Worm (Caenorhabditis elegans) whole organism, L3 larva: ENCODE results near the gene lmtr-2.

ENCODE experiments used
- ZK546.5 ChIP-seq: sonication (generic microtip); optimal IDR thresholded peaks from 2 replicates; lab custom pipeline; 2017; ENCODE audit warnings: missing biosample characterization, missing genetic modification characterization
- aly-2 ChIP-seq: fragments of 150-350 bp; optimal IDR thresholded peaks from 2 replicates; lab custom pipeline; 2014; ENCODE audit warnings: missing biosample characterization, missing genetic modification characterization
- ama-1 ChIP-seq: fragments of 150-350 bp; optimal IDR thresholded peaks from 2 replicates; lab custom pipeline; 2018
- ceh-16 ChIP-seq: sonication (generic microtip); optimal IDR thresholded peaks from 2 replicates; lab custom pipeline; 2017; ENCODE audit warnings: missing biosample characterization, missing genetic modification characterization
- ceh-28 ChIP-seq: fragments of 150-350 bp; optimal IDR thresholded peaks from 2 replicates; lab custom pipeline; 2014; ENCODE audit warnings: missing biosample characterization, missing genetic modification reagents, missing genetic modification characterization
- ceh-82 ChIP-seq: fragments of 150-350 bp; optimal IDR thresholded peaks from 2 replicates; lab custom pipeline; 2014; ENCODE audit warnings: missing biosample characterization, missing genetic modification characterization
- ceh-9 ChIP-seq: sonication (generic microtip); optimal IDR thresholded peaks from 2 replicates; lab custom pipeline; 2018; ENCODE audit warnings: missing biosample characterization, missing genetic modification characterization
- daf-12 ChIP-seq: fragments of 150-350 bp; optimal IDR thresholded peaks from 2 replicates; lab custom pipeline; 2014; ENCODE audit warnings: missing biosample characterization, missing genetic modification reagents, missing genetic modification characterization
- egl-5 ChIP-seq: fragments of 150-350 bp; optimal IDR thresholded peaks from 2 replicates; lab custom pipeline; 2017; ENCODE audit warnings: missing biosample characterization, missing genetic modification reagents, missing genetic modification characterization, inconsistent platforms
- elt-1 ChIP-seq: fragments of 150-350 bp; optimal IDR thresholded peaks from 2 replicates; lab custom pipeline; 2014; ENCODE audit warnings: missing biosample characterization, missing genetic modification characterization
- elt-3 ChIP-seq, 3 experiments: fragments of 150-350 bp in 1 of 3; sonication (generic microtip) in 2 of 3; optimal IDR thresholded peaks; 2 replicates in 2 of 3; 4 replicates in 1 of 3; lab custom pipeline; 2014 to 2017; ENCODE audit warnings: missing biosample characterization in 3 of 3, missing genetic modification characterization in 3 of 3
- eor-1 ChIP-seq, 2 experiments: fragments of 150-350 bp; optimal IDR thresholded peaks; 2 replicates each; lab custom pipeline; 2014 to 2018; ENCODE audit warnings: missing biosample characterization in 2 of 2, missing genetic modification characterization in 2 of 2
- fkh-10 ChIP-seq: sonication (generic microtip); optimal IDR thresholded peaks from 2 replicates; lab custom pipeline; 2017; ENCODE audit warnings: missing biosample characterization, missing genetic modification reagents, missing genetic modification characterization
- fkh-2 ChIP-seq: fragments of 150-350 bp; optimal IDR thresholded peaks from 2 replicates; lab custom pipeline; 2014; ENCODE audit warnings: missing biosample characterization, missing genetic modification reagents, missing genetic modification characterization
- hmg-11 ChIP-seq: sonication (generic microtip); optimal IDR thresholded peaks from 2 replicates; lab custom pipeline; 2016; ENCODE audit warnings: missing genetic modification characterization, missing compliant biosample characterization
- lin-15B ChIP-seq: fragments of 150-350 bp; optimal IDR thresholded peaks from 2 replicates; lab custom pipeline; 2014; ENCODE audit warnings: missing biosample characterization, missing genetic modification characterization
- lin-39 ChIP-seq: fragments of 150-350 bp; optimal IDR thresholded peaks from 2 replicates; lab custom pipeline; 2018; ENCODE audit warnings: missing biosample characterization, missing genetic modification reagents, missing genetic modification characterization
- mdl-1 ChIP-seq: fragments of 150-350 bp; optimal IDR thresholded peaks from 2 replicates; lab custom pipeline; 2014; ENCODE audit warnings: missing biosample characterization, missing genetic modification characterization
- mml-1 ChIP-seq: fragments of 150-350 bp; sonication (generic microtip); optimal IDR thresholded peaks from 3 replicates; lab custom pipeline; 2014; ENCODE audit warnings: missing biosample characterization, missing genetic modification characterization
- nfya-1 ChIP-seq: sonication (generic microtip); optimal IDR thresholded peaks from 2 replicates; lab custom pipeline; 2017; ENCODE audit warnings: missing genetic modification characterization, mild to moderate bottlenecking, missing compliant biosample characterization, antibody characterized with exemption, moderate library complexity; ENCODE audit not compliant: insufficient read depth
- nhr-12 ChIP-seq: fragments of 150-350 bp; optimal IDR thresholded peaks from 2 replicates; lab custom pipeline; 2014; ENCODE audit warnings: missing biosample characterization, missing genetic modification characterization
- nhr-23 ChIP-seq: fragments of 150-350 bp; optimal IDR thresholded peaks from 2 replicates; lab custom pipeline; 2014; ENCODE audit warnings: missing biosample characterization, missing genetic modification reagents, missing genetic modification characterization
- nhr-237 ChIP-seq: fragments of 150-350 bp; optimal IDR thresholded peaks from 2 replicates; lab custom pipeline; 2014; ENCODE audit warnings: missing biosample characterization, missing genetic modification characterization
- nhr-28 ChIP-seq: fragments of 150-350 bp; optimal IDR thresholded peaks from 2 replicates; lab custom pipeline; 2014; ENCODE audit warnings: missing biosample characterization, missing genetic modification characterization
- nhr-43 ChIP-seq: sonication (generic microtip); optimal IDR thresholded peaks from 2 replicates; lab custom pipeline; 2016; ENCODE audit warnings: mild to moderate bottlenecking, missing genetic modification characterization, missing compliant biosample characterization; ENCODE audit not compliant: poor library complexity, severe bottlenecking
- nhr-67 ChIP-seq: fragments of 150-350 bp; optimal IDR thresholded peaks from 2 replicates; lab custom pipeline; 2014; ENCODE audit warnings: missing biosample characterization, missing genetic modification characterization
- nhr-76 ChIP-seq: fragments of 150-350 bp; sonication (generic microtip); optimal IDR thresholded peaks from 5 replicates; lab custom pipeline; 2014; ENCODE audit warnings: missing biosample characterization, missing genetic modification characterization
- nhr-77 ChIP-seq: fragments of 150-350 bp; optimal IDR thresholded peaks from 2 replicates; lab custom pipeline; 2014; ENCODE audit warnings: missing biosample characterization, missing genetic modification characterization
- pha-4 ChIP-seq: fragments of 150-350 bp; optimal IDR thresholded peaks from 2 replicates; lab custom pipeline; 2014; ENCODE audit warnings: missing biosample characterization, missing genetic modification reagents, missing genetic modification characterization
- pqm-1 ChIP-seq: fragments of 150-350 bp; optimal IDR thresholded peaks from 2 replicates; lab custom pipeline; 2017; ENCODE audit warnings: missing biosample characterization, missing genetic modification characterization, inconsistent platforms
- sea-2 ChIP-seq: fragments of 150-350 bp; sonication (generic microtip); optimal IDR thresholded peaks from 4 replicates; lab custom pipeline; 2014; ENCODE audit warnings: missing biosample characterization, missing genetic modification reagents, missing genetic modification characterization
- skn-1 ChIP-seq: fragments of 150-350 bp; optimal IDR thresholded peaks from 2 replicates; lab custom pipeline; 2014; ENCODE audit warnings: missing biosample characterization, missing genetic modification characterization
- unc-39 ChIP-seq: sonication (generic microtip); optimal IDR thresholded peaks from 4 replicates; lab custom pipeline; 2017; ENCODE audit warnings: missing biosample characterization, missing genetic modification characterization
- unc-62 ChIP-seq: fragments of 150-350 bp; sonication (generic microtip); optimal IDR thresholded peaks from 4 replicates; lab custom pipeline; 2014; ENCODE audit warnings: missing biosample characterization, missing genetic modification reagents, missing genetic modification characterization
- zag-1 ChIP-seq: fragments of 150-350 bp; optimal IDR thresholded peaks from 2 replicates; lab custom pipeline; 2014; ENCODE audit warnings: missing biosample characterization, missing genetic modification characterization
- ztf-11 ChIP-seq: fragments of 150-350 bp; optimal IDR thresholded peaks from 2 replicates; lab custom pipeline; 2014; ENCODE audit warnings: missing biosample characterization, missing genetic modification characterization

lmtr-2 gene

ce11 chrV:8010846-8011245 is at the start of gene lmtr-2:
Gene lmtr-2 (minus strand): TSS chrV:8011106.
- TF ChIP-seq daf-12 (tag; lab: Kevin White, UChicago) (no peak), nhr-77 (tag; lab: Kevin White, UChicago) (no peak), lin-39 (tag; lab: Kevin White, UChicago) (no peak), egl-5 (tag; lab: Kevin White, UChicago) (no peak), mdl-1 (no peak), eor-1 (tag; optimal IDR thresholded peaks at IDR 0.05; lab: Kevin White, UChicago) (no peak), nhr-237 (tag; lab: Kevin White, UChicago) (no peak), pqm-1 (no peak), pha-4 (tag; lab: Kevin White, UChicago) (no peak), elt-3 (tag; optimal IDR thresholded peaks at IDR 0.05; lab: Kevin White, UChicago) (no peak), lin-15B (tag; lab: Kevin White, UChicago) (no peak)

ce11 chrV:8058359-8058758 is 47.5 kb upstream of the lmtr-2 start, which contains the start of gene str-138:
Gene str-138 (plus strand): TSS chrV:8058659.
- no peak for TF ChIP-seq egl-5 (tag; lab: Kevin White, UChicago)
- no peak for TF ChIP-seq ceh-16 (tag; lab: Kevin White, UChicago)
- no peak for TF ChIP-seq ztf-11 (tag; lab: Kevin White, UChicago)
- no peak for TF ChIP-seq zag-1
- no peak for TF ChIP-seq ZK546.5 (tag; lab: Kevin White, UChicago)
- no peak for TF ChIP-seq elt-1
- TF ChIP-seq mdl-1: no peak
- no peak for TF ChIP-seq nhr-76
- no peak for TF ChIP-seq ama-1 (lab: Kevin White, UChicago)
- no peak for TF ChIP-seq nhr-67
- no peak for TF ChIP-seq pha-4 (tag; lab: Kevin White, UChicago)
- TF ChIP-seq mml-1: no peak
- TF ChIP-seq fkh-2: no peak
- TF ChIP-seq nhr-12 (tag; lab: Kevin White, UChicago): no peak
- TF ChIP-seq unc-62: no peak
- no peak for TF ChIP-seq nhr-23 (tag; lab: Kevin White, UChicago)
- TF ChIP-seq nfya-1 (tag; lab: Kevin White, UChicago): no peak
- no peak for TF ChIP-seq ceh-9 (tag; lab: Kevin White, UChicago)
- no peak for TF ChIP-seq aly-2 (tag; lab: Kevin White, UChicago)
- no peak for TF ChIP-seq nhr-28 (tag; lab: Kevin White, UChicago)

- TF ChIP-seq fkh-10 (GFP tag; lab: Kevin White, UChicago) (no peak), nhr-43 (tag; lab: Kevin White, UChicago) (no peak), mml-1 (no peak), hmg-11 (tag; lab: Kevin White, UChicago) (no peak), unc-39 (tag; lab: Kevin White, UChicago) (no peak), fkh-2 (no peak), nhr-67 (no peak), ceh-82 (tag; lab: Kevin White, UChicago) (no peak)
These were observed 44.3 kb upstream of the lmtr-2 start for ce11 chrV:8055170-8055569.

ce11 chrV:8054130-8054529 is 43.2 kb upstream of the lmtr-2 start, which contains the start of gene ZC513.2:
Gene ZC513.2 (plus strand): TSS chrV:8054430.
- TF ChIP-seq sea-2 (GFP tag; lab: Kevin White, UChicago) (no peak), lin-15B (tag; lab: Kevin White, UChicago) (no peak), elt-3 (tag; optimal IDR thresholded peaks at IDR 0.05; lab: Kevin White, UChicago) (no peak), fkh-10 (GFP tag; lab: Kevin White, UChicago) (no peak)

ce11 chrV:8051851-8052250 is 40.9 kb upstream of the lmtr-2 start, which contains the start of gene sth-1:
Gene sth-1 (plus strand): TSS chrV:8052151.
- TF ChIP-seq ZK546.5 (tag; lab: Kevin White, UChicago) (no peak), nhr-237 (tag; lab: Kevin White, UChicago) (no peak), nhr-28 (tag; lab: Kevin White, UChicago) (no peak), lin-39 (tag; lab: Kevin White, UChicago) (no peak), nhr-12 (tag; lab: Kevin White, UChicago) (no peak), skn-1 (tag; lab: Kevin White, UChicago) (no peak), fkh-2 (no peak), sea-2 (GFP tag; lab: Kevin White, UChicago) (no peak), daf-12 (tag; lab: Kevin White, UChicago) (no peak), nhr-77 (tag; lab: Kevin White, UChicago) (no peak), pha-4 (tag; lab: Kevin White, UChicago) (no peak), unc-39 (tag; lab: Kevin White, UChicago) (no peak), ceh-28 (tag; lab: Kevin White, UChicago) (no peak), elt-3 (tag; optimal IDR thresholded peaks at IDR 0.05; lab: Kevin White, UChicago) (no peak), ama-1 (lab: Kevin White, UChicago) (no peak), ceh-9 (tag; lab: Kevin White, UChicago) (no peak)
